Fruit fly (Drosophila melanogaster) whole organism, wandering third instar larva: ENCODE data around the gene CG14326.

ENCODE experiments used
- Hr78 ChIP-seq: fragments of >200 bp; optimal IDR thresholded peaks from 2 replicates; lab custom pipeline; 2017; ENCODE audit warnings: missing biosample characterization, missing genetic modification characterization
- Hr83 ChIP-seq: fragments of 200-300 bp; sonication (Bioruptor generic); optimal IDR thresholded peaks from 2 replicates; lab custom pipeline; 2016; ENCODE audit warnings: missing biosample characterization, mild to moderate bottlenecking, missing genetic modification characterization, moderate library complexity; ENCODE audit not compliant: poor library complexity, severe bottlenecking
- psq ChIP-seq: fragments of 200-800 bp; sonication (Bioruptor generic); optimal IDR thresholded peaks from 3 replicates; lab custom pipeline; 2017; ENCODE audit warnings: missing biosample characterization, mild to moderate bottlenecking, missing genetic modification characterization, moderate library complexity

DNA sequence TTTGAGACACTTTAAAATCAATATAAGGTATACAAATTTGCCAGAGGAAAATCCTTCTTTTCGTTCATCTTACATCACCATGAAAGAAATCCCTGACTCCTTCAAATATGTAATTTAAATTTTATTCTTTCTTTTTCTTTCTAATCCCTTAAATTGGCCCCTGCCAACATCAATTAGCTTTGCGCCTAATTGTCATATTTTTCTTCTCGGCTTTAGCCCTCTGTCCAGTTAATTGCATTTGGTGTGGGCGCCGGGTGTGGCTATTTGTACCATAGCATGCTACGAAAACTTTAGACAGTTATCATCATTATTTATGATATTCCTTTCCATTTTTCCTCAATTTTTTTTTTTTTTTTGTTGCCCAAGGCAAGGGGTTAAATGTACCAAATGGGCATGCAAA, 11.5 kb downstream of the CG14326 start, which contains the start of gene CG43175:
- TF ChIP-seq Hr83 (GFP tag; lab: Kevin White, UChicago) (no peak), Hr78 (no peak), psq (GFP tag; lab: Kevin White, UChicago) (no peak)
